Worm (Caenorhabditis elegans) whole organism, L2 larva: ENCODE data around the gene cht-2.

Experiments used
- C34F6.9 ChIP-seq: fragments of 150-350 bp; optimal IDR thresholded peaks from 2 replicates; lab custom pipeline; 2014; ENCODE audit warnings: missing biosample characterization, missing genetic modification characterization
- ama-1 ChIP-seq: fragments of 150-350 bp; optimal IDR thresholded peaks from 2 replicates; lab custom pipeline; 2018; ENCODE audit warnings: inconsistent platforms
- egl-27 ChIP-seq: sonication (generic microtip); optimal IDR thresholded peaks from 3 replicates; lab custom pipeline; 2017; ENCODE audit warnings: missing biosample characterization, missing genetic modification reagents, missing genetic modification characterization
- fos-1 ChIP-seq: fragments of 150-350 bp; optimal IDR thresholded peaks from 2 replicates; lab custom pipeline; 2014; ENCODE audit warnings: missing biosample characterization, missing genetic modification characterization
- nhr-77 ChIP-seq: fragments of 150-350 bp; optimal IDR thresholded peaks from 2 replicates; lab custom pipeline; 2014; ENCODE audit warnings: missing biosample characterization, missing genetic modification characterization
- unc-55 ChIP-seq: fragments of 150-350 bp; sonication (generic microtip); optimal IDR thresholded peaks from 3 replicates; lab custom pipeline; 2014; ENCODE audit warnings: missing biosample characterization, missing genetic modification reagents, missing genetic modification characterization
- unc-62 ChIP-seq: fragments of 150-350 bp; optimal IDR thresholded peaks from 2 replicates; lab custom pipeline; 2014; ENCODE audit warnings: missing biosample characterization, missing genetic modification reagents, missing genetic modification characterization

cht-2 gene

DNA sequence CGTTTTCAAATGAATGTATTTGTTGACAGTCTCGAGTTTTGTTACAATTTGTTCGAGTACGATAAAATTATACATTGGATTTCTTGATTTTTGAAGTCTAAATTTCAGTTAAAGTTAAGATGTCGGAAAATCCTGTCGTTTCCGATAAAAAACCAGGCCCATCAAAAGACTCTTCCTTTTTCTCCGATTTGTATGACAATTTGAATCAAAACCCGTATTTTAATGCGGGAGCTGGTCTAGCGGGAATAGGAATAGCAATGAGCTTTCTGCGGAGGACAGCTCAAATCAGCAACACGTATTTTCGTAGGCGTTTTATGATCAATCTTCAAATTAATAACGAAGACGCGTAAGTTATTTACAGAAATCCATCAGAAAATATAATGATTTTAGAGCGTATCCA, 50.3 kb downstream of the cht-2 start, which contains the start of gene bcs-1:
TSS of gene bcs-1 (plus strand) at position 109 of the 400 bp plus-strand sequence.
- TF ChIP-seq C34F6.9 (tag; lab: Kevin White, UChicago) (no peak), fos-1 (no peak)

DNA sequence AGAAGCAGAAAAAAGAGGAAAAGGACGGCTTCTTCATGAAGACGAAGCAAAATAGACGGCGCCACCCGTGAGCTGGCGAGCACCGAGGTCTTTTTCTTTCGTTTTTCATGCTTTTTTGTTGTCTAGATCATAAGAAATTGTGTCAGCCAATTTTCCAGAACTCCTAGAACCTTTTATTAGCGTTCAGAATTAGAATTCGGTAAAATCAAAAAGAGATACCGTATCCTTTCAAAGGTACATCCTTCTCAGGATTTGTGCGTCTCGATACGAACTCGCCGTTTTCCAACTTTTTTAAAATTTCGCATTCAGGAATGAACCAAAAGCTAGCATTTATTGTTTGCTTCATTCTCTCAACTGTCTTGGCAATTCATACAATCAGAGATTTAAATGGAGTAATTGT, 52.3 kb downstream of the cht-2 start, which contains the start of gene F54C9.7:
TSS of gene F54C9.7 (plus strand) at position 301 of the 400 bp plus-strand sequence.
- no peak for TF ChIP-seq egl-27
- no peak for TF ChIP-seq unc-62
- TF ChIP-seq unc-55 = peak; percentile 26
- TF ChIP-seq nhr-77 = no peak
- no peak for TF ChIP-seq ama-1
